Fruit fly (Drosophila melanogaster) whole organism, embryonic: Measurements from ENCODE around the gene CG14062.
A peak's percentile ranks its signal among the peaks of the same experiment; 100 is the strongest.

ENCODE experiments used
- CG10267 ChIP-seq: fragments of 200-800 bp; sonication (Bioruptor generic); optimal IDR thresholded peaks from 2 replicates; lab custom pipeline; 2018; ENCODE audit warnings: missing biosample characterization, mild to moderate bottlenecking, missing genetic modification characterization, moderate library complexity
- CG10462 ChIP-seq: fragments of 200-800 bp; sonication (Bioruptor generic); optimal IDR thresholded peaks from 2 replicates; lab custom pipeline; 2016; ENCODE audit warnings: missing biosample characterization, missing genetic modification characterization
- CG10979 ChIP-seq: fragments of 200-800 bp; sonication (Bioruptor generic); optimal IDR thresholded peaks from 2 replicates; lab custom pipeline; 2018; ENCODE audit warnings: missing biosample characterization, mild to moderate bottlenecking, missing genetic modification characterization, moderate library complexity
- CG11247 ChIP-seq: fragments of 200-800 bp; sonication (Bioruptor generic); IDR thresholded peaks from 2 replicates; pipeline ENCODE4 v1.3.6; 2022; ENCODE audit warnings: missing biosample characterization, missing genetic modification characterization
- CG11398 ChIP-seq: fragments of 200-800 bp; sonication (Bioruptor generic); optimal IDR thresholded peaks from 2 replicates; lab custom pipeline; 2016; ENCODE audit warnings: missing biosample characterization, missing genetic modification characterization
- CG11504 ChIP-seq: fragments of 200-800 bp; sonication (Bioruptor generic); optimal IDR thresholded peaks from 3 replicates; lab custom pipeline; 2019; ENCODE audit warnings: missing biosample characterization, mild to moderate bottlenecking, missing genetic modification characterization, moderate library complexity
- CG11696 ChIP-seq: fragments of 200-800 bp; sonication (Bioruptor generic); IDR thresholded peaks from 2 replicates; pipeline ENCODE4 v1.3.6; 2022; ENCODE audit warnings: missing biosample characterization, missing genetic modification characterization
- CG11723 ChIP-seq: fragments of 200-800 bp; sonication (Bioruptor generic); optimal IDR thresholded peaks from 2 replicates; lab custom pipeline; 2017; ENCODE audit warnings: missing biosample characterization, mild to moderate bottlenecking, missing genetic modification characterization
- CG12236 ChIP-seq: fragments of 200-800 bp; sonication (Bioruptor generic); optimal IDR thresholded peaks from 2 replicates; lab custom pipeline; 2016; ENCODE audit warnings: missing biosample characterization, missing genetic modification characterization
- CG13287 ChIP-seq: fragments of 200-800 bp; sonication (Bioruptor generic); IDR thresholded peaks from 2 replicates; pipeline ENCODE4 v1.3.6; 2022; ENCODE audit warnings: missing biosample characterization, missing genetic modification characterization; ENCODE audit not compliant: partially characterized antibody
- CG16779 ChIP-seq: fragments of 200-800 bp; sonication (Bioruptor generic); IDR thresholded peaks from 2 replicates; pipeline ENCODE4 v1.3.6; 2022; ENCODE audit warnings: missing biosample characterization, missing genetic modification characterization
- CG17359 ChIP-seq: fragments of 200-800 bp; sonication (Bioruptor generic); optimal IDR thresholded peaks from 3 replicates; lab custom pipeline; 2018; ENCODE audit warnings: missing biosample characterization, mild to moderate bottlenecking, missing genetic modification characterization, moderate library complexity
- CG17361 ChIP-seq: fragments of 200-800 bp; sonication (Bioruptor generic); IDR thresholded peaks from 3 replicates; pipeline ENCODE4 v1.3.6; 2022; ENCODE audit warnings: missing biosample characterization, missing genetic modification characterization
- CG2129 ChIP-seq: fragments of 200-800 bp; sonication (Bioruptor generic); IDR thresholded peaks from 2 replicates; pipeline ENCODE4 v1.3.6; 2022; ENCODE audit warnings: missing biosample characterization, missing genetic modification characterization; ENCODE audit not compliant: partially characterized antibody
- CG2889 ChIP-seq: fragments of 200-800 bp; sonication (Bioruptor generic); IDR thresholded peaks from 3 replicates; pipeline ENCODE4 v1.3.6; 2022; ENCODE audit warnings: missing biosample characterization, missing genetic modification characterization
- CG30403 ChIP-seq: fragments of 200-800 bp; sonication (Bioruptor generic); optimal IDR thresholded peaks from 3 replicates; lab custom pipeline; 2016; ENCODE audit warnings: missing biosample characterization, missing genetic modification characterization
- CG34422 ChIP-seq: fragments of 200-800 bp; sonication (Bioruptor generic); IDR thresholded peaks from 3 replicates; pipeline ENCODE4 v1.3.6; 2022; ENCODE audit warnings: missing biosample characterization, missing genetic modification characterization
- CG3726 ChIP-seq: fragments of 200-800 bp; sonication (Bioruptor generic); IDR thresholded peaks from 3 replicates; pipeline ENCODE4, ENCODE4 v1.3.6; 2022; ENCODE audit warnings: missing biosample characterization, missing genetic modification characterization
- CG4328 ChIP-seq: fragments of 200-800 bp; sonication (Bioruptor generic); optimal IDR thresholded peaks from 3 replicates; lab custom pipeline; 2017; ENCODE audit warnings: missing biosample characterization, missing genetic modification reagents, missing genetic modification characterization
- CG4404 ChIP-seq: fragments of 200-800 bp; sonication (Bioruptor generic); IDR thresholded peaks from 2 replicates; pipeline ENCODE4 v1.3.6; 2022; ENCODE audit warnings: missing biosample characterization, missing genetic modification characterization
- CG4820 ChIP-seq: fragments of 200-800 bp; sonication (Bioruptor generic); optimal IDR thresholded peaks from 3 replicates; lab custom pipeline; 2016; ENCODE audit warnings: missing biosample characterization, missing genetic modification characterization
- CG8388 ChIP-seq: fragments of 200-800 bp; sonication (Bioruptor generic); optimal IDR thresholded peaks from 2 replicates; lab custom pipeline; 2019; ENCODE audit warnings: missing biosample characterization, mild to moderate bottlenecking, missing genetic modification characterization, moderate library complexity
- CG9817 ChIP-seq: fragments of 200-800 bp; sonication (Bioruptor generic); optimal IDR thresholded peaks from 2 replicates; lab custom pipeline; 2018; ENCODE audit warnings: missing biosample characterization, mild to moderate bottlenecking, missing genetic modification characterization, moderate library complexity
- CG9876 ChIP-seq: fragments of 200-800 bp; sonication (Bioruptor generic); optimal IDR thresholded peaks from 2 replicates; lab custom pipeline; 2016; ENCODE audit warnings: missing biosample characterization, missing genetic modification characterization
- CHES-1-like ChIP-seq: fragments of 200-800 bp; sonication (Bioruptor generic); optimal IDR thresholded peaks from 2 replicates; lab custom pipeline; 2016; ENCODE audit warnings: missing biosample characterization, missing genetic modification characterization
- Deaf1 ChIP-seq: fragments of 200-800 bp; optimal IDR thresholded peaks from 3 replicates; lab custom pipeline; 2019; ENCODE audit warnings: missing biosample characterization, mild to moderate bottlenecking, missing genetic modification characterization, moderate library complexity
- E2f2 ChIP-seq: fragments of 200-800 bp; sonication (Bioruptor generic); IDR thresholded peaks from 2 replicates; pipeline ENCODE4 v1.3.6; 2022; ENCODE audit warnings: missing biosample characterization, missing genetic modification characterization
- Gsc ChIP-seq: fragments of 200-800 bp; sonication (Bioruptor generic); IDR thresholded peaks from 2 replicates; pipeline ENCODE4 v1.3.6; 2022; ENCODE audit warnings: missing biosample characterization, missing genetic modification characterization
- HmgD ChIP-seq: fragments of 200-800 bp; sonication (Bioruptor generic); optimal IDR thresholded peaks from 3 replicates; lab custom pipeline; 2016; ENCODE audit warnings: missing biosample characterization, missing genetic modification characterization
- Hmx ChIP-seq: fragments of 200-800 bp; sonication (Bioruptor generic); optimal IDR thresholded peaks from 2 replicates; lab custom pipeline; 2016; ENCODE audit warnings: missing biosample characterization, missing genetic modification characterization
- Lim3 ChIP-seq: fragments of 200-800 bp; sonication (Bioruptor generic); IDR thresholded peaks from 2 replicates; pipeline ENCODE4 v1.3.6; 2022; ENCODE audit warnings: missing biosample characterization, missing genetic modification characterization
- Mad ChIP-seq: fragments of 200-800 bp; sonication (Bioruptor generic); optimal IDR thresholded peaks from 2 replicates; lab custom pipeline; 2016; ENCODE audit warnings: missing biosample characterization, missing genetic modification characterization
- Neu2 ChIP-seq: fragments of 200-800 bp; sonication (Bioruptor generic); optimal IDR thresholded peaks from 3 replicates; lab custom pipeline; 2016; ENCODE audit warnings: missing biosample characterization, missing genetic modification characterization, borderline replicate concordance
- Nf-YC ChIP-seq: fragments of 200-800 bp; optimal IDR thresholded peaks from 3 replicates; lab custom pipeline; 2019; ENCODE audit warnings: missing biosample characterization, mild to moderate bottlenecking, missing genetic modification characterization, moderate library complexity
- Poxn ChIP-seq: fragments of 200-800 bp; sonication (Bioruptor generic); IDR thresholded peaks from 2 replicates; pipeline ENCODE4 v1.3.6; 2022; ENCODE audit warnings: missing biosample characterization, missing genetic modification characterization
- Sry-β ChIP-seq: fragments of 200-800 bp; sonication (Bioruptor generic); optimal IDR thresholded peaks from 2 replicates; lab custom pipeline; 2018; ENCODE audit warnings: missing biosample characterization, mild to moderate bottlenecking, missing genetic modification characterization, moderate library complexity
- Sry-δ ChIP-seq: fragments of 200-800 bp; sonication (Bioruptor generic); optimal IDR thresholded peaks from 2 replicates; lab custom pipeline; 2016; ENCODE audit warnings: missing biosample characterization, missing genetic modification characterization
- Tbp ChIP-seq: fragments of >200 bp; optimal IDR thresholded peaks from 2 replicates; lab custom pipeline; 2018; ENCODE audit warnings: missing biosample characterization, missing genetic modification characterization
- ap ChIP-seq: fragments of 200-800 bp; sonication (Bioruptor generic); IDR thresholded peaks from 2 replicates; pipeline ENCODE4 v1.3.6; 2022; ENCODE audit warnings: missing biosample characterization, missing genetic modification characterization
- dimm ChIP-seq: fragments of 200-800 bp; sonication (Bioruptor generic); IDR thresholded peaks from 2 replicates; pipeline ENCODE4 v1.3.6; 2022; ENCODE audit warnings: missing biosample characterization, missing genetic modification characterization
- eve ChIP-seq, 2 experiments: fragments of >200 bp; optimal IDR thresholded peaks; 2 replicates each; lab custom pipeline; 2017; ENCODE audit warnings: missing biosample characterization in 2 of 2, missing genetic modification characterization in 2 of 2
- inv ChIP-seq: fragments of 200-800 bp; sonication (Bioruptor generic); IDR thresholded peaks from 2 replicates; pipeline ENCODE4 v1.3.6; 2022; ENCODE audit warnings: missing biosample characterization, missing genetic modification characterization; ENCODE audit not compliant: partially characterized antibody
- luna ChIP-seq: fragments of 200-800 bp; sonication (Bioruptor generic); optimal IDR thresholded peaks from 2 replicates; lab custom pipeline; 2016; ENCODE audit warnings: missing biosample characterization, missing genetic modification characterization
- org-1 ChIP-seq: fragments of 200-800 bp; sonication (Bioruptor generic); optimal IDR thresholded peaks from 2 replicates; lab custom pipeline; 2017; ENCODE audit warnings: missing biosample characterization, missing genetic modification characterization
- phol ChIP-seq: fragments of 200-800 bp; sonication (Bioruptor generic); optimal IDR thresholded peaks from 3 replicates; lab custom pipeline; 2018; ENCODE audit warnings: missing biosample characterization, mild to moderate bottlenecking, missing genetic modification characterization, moderate library complexity
- sima ChIP-seq: fragments of 200-800 bp; sonication (Bioruptor generic); optimal IDR thresholded peaks from 2 replicates; lab custom pipeline; 2016; ENCODE audit warnings: missing biosample characterization, missing genetic modification characterization
- ssp ChIP-seq: fragments of 200-800 bp; sonication (Bioruptor generic); IDR thresholded peaks from 2 replicates; pipeline ENCODE4 v1.3.6; 2022; ENCODE audit warnings: missing biosample characterization, missing genetic modification characterization
- trh ChIP-seq: fragments of 200-800 bp; sonication (Bioruptor generic); optimal IDR thresholded peaks from 2 replicates; lab custom pipeline; 2016; ENCODE audit warnings: missing biosample characterization, missing genetic modification characterization
- tup ChIP-seq: fragments of 200-800 bp; sonication (Bioruptor generic); optimal IDR thresholded peaks from 2 replicates; lab custom pipeline; 2016; ENCODE audit warnings: missing biosample characterization, mild to moderate bottlenecking, missing genetic modification characterization, moderate library complexity
- vnd ChIP-seq: fragments of 200-800 bp; sonication (Bioruptor generic); IDR thresholded peaks from 3 replicates; pipeline ENCODE4 v1.3.6; 2022; ENCODE audit warnings: missing biosample characterization, missing genetic modification characterization; ENCODE audit not compliant: partially characterized antibody
- wek ChIP-seq: fragments of 200-800 bp; sonication (Bioruptor generic); optimal IDR thresholded peaks from 3 replicates; lab custom pipeline; 2018; ENCODE audit warnings: missing biosample characterization, mild to moderate bottlenecking, missing genetic modification characterization, moderate library complexity

CG14062 gene

DNA sequence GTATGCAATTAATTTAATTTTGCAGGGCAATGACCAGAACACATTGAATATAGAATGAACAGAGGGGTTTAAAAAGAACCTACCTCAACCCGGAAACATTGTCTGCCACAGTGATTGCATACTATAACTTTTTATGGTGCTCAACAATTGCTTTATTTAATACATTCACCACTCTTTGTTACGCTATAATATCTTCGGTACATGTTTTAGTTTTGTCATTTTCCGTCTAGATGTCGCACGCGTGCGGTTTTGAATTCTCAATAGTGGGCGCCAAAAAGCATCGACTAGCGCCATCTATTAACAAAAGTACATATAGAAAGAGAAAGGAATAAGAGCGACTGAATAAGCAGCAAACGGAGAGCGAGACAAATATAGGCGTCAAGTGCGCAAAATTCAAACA, 29.4 kb upstream of the CG14062 start (continued):
- TF ChIP-seq Sry-β: peak; percentile 49
- no peak for TF ChIP-seq sima (GFP tag; lab: Kevin White, UChicago)
- TF ChIP-seq Sry-δ (GFP tag; lab: Kevin White, UChicago): peak; percentile 54
- TF ChIP-seq phol: peak; percentile 76
- no peak for TF ChIP-seq CG10979 (tag; lab: Kevin White, UChicago)
- peak; percentile 78 for TF ChIP-seq CG11398 (GFP tag; lab: Kevin White, UChicago)
- TF ChIP-seq Poxn: no peak
- peak; percentile 42 for TF ChIP-seq CG11723 (GFP tag; lab: Kevin White, UChicago)
- peak; percentile 86 for TF ChIP-seq Mad (GFP tag; lab: Kevin White, UChicago)
- peak; percentile 71 for TF ChIP-seq CG16779
- TF ChIP-seq Neu2: peak; percentile 24
- TF ChIP-seq ap (GFP tag; lab: Robert Waterston, UW): peak; percentile 69
- TF ChIP-seq E2f2 (GFP tag; lab: Robert Waterston, UW): peak; percentile 99
- TF ChIP-seq org-1 (GFP tag; lab: Kevin White, UChicago): peak; percentile 52
- TF ChIP-seq ssp (GFP tag; lab: Robert Waterston, UW): peak; percentile 69
- peak; percentile 84 for TF ChIP-seq CG11504
- peak; percentile 91 for TF ChIP-seq CG9817 (tag; lab: Kevin White, UChicago)
- no peak for TF ChIP-seq Nf-YC
- TF ChIP-seq CG17359 (tag; lab: Kevin White, UChicago): peak; percentile 90
- TF ChIP-seq dimm: peak; percentile 47; the same call in 1 of the 2 replicates
- peak; percentile 86 for TF ChIP-seq CG34422 (GFP tag; lab: Robert Waterston, UW)
- TF ChIP-seq HmgD (GFP tag; lab: Kevin White, UChicago): peak; percentile 93
- no peak for TF ChIP-seq Tbp (GFP tag; lab: Kevin White, UChicago)
- TF ChIP-seq CG4404 (GFP tag; lab: Robert Waterston, UW): 0 out of 2 replicates have a peak, but pooled peaks have one; percentile 13
- TF ChIP-seq CG2889 (GFP tag; lab: Robert Waterston, UW): peak; percentile 43; the same call in 1 of the 3 replicates
- TF ChIP-seq CHES-1-like: peak; percentile 87
- TF ChIP-seq inv (GFP tag; lab: Robert Waterston, UW): no peak
- no peak for TF ChIP-seq Lim3 (GFP tag; lab: Robert Waterston, UW)
- peak; percentile 82 for TF ChIP-seq wek
- TF ChIP-seq Hmx: no peak
- peak; percentile 51 for TF ChIP-seq CG10462 (GFP tag; lab: Kevin White, UChicago)
- TF ChIP-seq CG12236 (GFP tag; lab: Kevin White, UChicago): peak; percentile 76
- peak; percentile 60 for TF ChIP-seq trh (GFP tag; lab: Kevin White, UChicago)
- peak; percentile 53 for TF ChIP-seq CG4328 (GFP tag; lab: Kevin White, UChicago)
- TF ChIP-seq tup (GFP tag; lab: Kevin White, UChicago): no peak
- no peak; the same call in 2 of the 3 replicates for TF ChIP-seq CG17361 (GFP tag; lab: Robert Waterston, UW)
- peak; percentile 85 for TF ChIP-seq CG4820 (GFP tag; lab: Kevin White, UChicago)
- TF ChIP-seq CG2129: no peak
- peak; percentile 33 for TF ChIP-seq Deaf1
- TF ChIP-seq CG30403 (GFP tag; lab: Kevin White, UChicago): peak; percentile 87
- TF ChIP-seq CG8388 (GFP tag; lab: Kevin White, UChicago): peak; percentile 61
- no peak for TF ChIP-seq vnd (GFP tag; lab: Robert Waterston, UW)
- peak; percentile 91 for TF ChIP-seq CG9876 (GFP tag; lab: Kevin White, UChicago)
- no peak for TF ChIP-seq CG13287 (GFP tag; lab: Robert Waterston, UW)
- peak; percentile 52 for TF ChIP-seq Gsc (GFP tag; lab: Robert Waterston, UW)
- TF ChIP-seq CG3726 (GFP tag; lab: Robert Waterston, UW): peak; percentile 83; the same call in 2 of the 3 replicates
- TF ChIP-seq CG11696: peak; percentile 60
- TF ChIP-seq eve (GFP tag; optimal IDR thresholded peaks at IDR 0.05; lab: Kevin White, UChicago): peak in 1 of 2 experiments; percentile 41
- TF ChIP-seq CG10267 (tag; lab: Kevin White, UChicago): peak; percentile 75
- peak; percentile 93 for TF ChIP-seq CG11247 (GFP tag; lab: Robert Waterston, UW)
- TF ChIP-seq luna (GFP tag; lab: Kevin White, UChicago): no peak
